Worm (Caenorhabditis elegans) whole organism, midembryonic: ENCODE measurements around the gene tbx-35.

Experiments
- T22C8.4 ChIP-seq: fragments of 200-800 bp; sonication (Bioruptor generic); IDR thresholded peaks from 2 replicates; pipeline ENCODE4 v1.3.6; 2022; ENCODE audit warnings: missing genetic modification characterization, missing compliant biosample characterization
- cog-1 ChIP-seq: sonication (generic microtip); optimal IDR thresholded peaks from 2 replicates; lab custom pipeline; 2016; ENCODE audit warnings: missing genetic modification characterization, missing compliant biosample characterization
- flt-1 ChIP-seq: fragments of 200-800 bp; sonication (Bioruptor generic); IDR thresholded peaks from 2 replicates; pipeline ENCODE4 v1.3.6; 2022; ENCODE audit warnings: missing genetic modification characterization, missing compliant biosample characterization
- klf-2 ChIP-seq: fragments of 200-800 bp; sonication (Bioruptor generic); conservative IDR thresholded peaks from 2 replicates; pipeline ENCODE4 v1.3.6; 2022; ENCODE audit warnings: missing genetic modification reagents, missing genetic modification characterization, missing compliant biosample characterization
- med-1 ChIP-seq: sonication (generic microtip); optimal IDR thresholded peaks from 2 replicates; lab custom pipeline; 2017; ENCODE audit warnings: missing genetic modification characterization, mild to moderate bottlenecking, missing compliant biosample characterization, antibody characterized with exemption, missing genetic modification reagents; ENCODE audit not compliant: insufficient read depth
- ref-1 ChIP-seq: fragments of 200-800 bp; sonication (Bioruptor generic); conservative IDR thresholded peaks from 2 replicates; pipeline ENCODE4 v1.3.6; 2022; ENCODE audit warnings: missing genetic modification reagents, missing genetic modification characterization, missing compliant biosample characterization
- tab-1 ChIP-seq: fragments of 200-800 bp; sonication (Bioruptor generic); IDR thresholded peaks from 2 replicates; pipeline ENCODE4 v1.3.6; 2022; ENCODE audit warnings: missing genetic modification characterization, missing compliant biosample characterization
- ztf-23 ChIP-seq: fragments of 200-800 bp; sonication (Bioruptor generic); IDR thresholded peaks from 2 replicates; pipeline ENCODE4 v1.3.6; 2022; ENCODE audit warnings: missing genetic modification reagents, missing genetic modification characterization, missing compliant biosample characterization
- ztf-29 ChIP-seq: fragments of 200-800 bp; sonication (Bioruptor generic); IDR thresholded peaks from 2 replicates; pipeline ENCODE4 v1.3.6; 2022; ENCODE audit warnings: missing genetic modification reagents, missing genetic modification characterization, missing compliant biosample characterization

DNA sequence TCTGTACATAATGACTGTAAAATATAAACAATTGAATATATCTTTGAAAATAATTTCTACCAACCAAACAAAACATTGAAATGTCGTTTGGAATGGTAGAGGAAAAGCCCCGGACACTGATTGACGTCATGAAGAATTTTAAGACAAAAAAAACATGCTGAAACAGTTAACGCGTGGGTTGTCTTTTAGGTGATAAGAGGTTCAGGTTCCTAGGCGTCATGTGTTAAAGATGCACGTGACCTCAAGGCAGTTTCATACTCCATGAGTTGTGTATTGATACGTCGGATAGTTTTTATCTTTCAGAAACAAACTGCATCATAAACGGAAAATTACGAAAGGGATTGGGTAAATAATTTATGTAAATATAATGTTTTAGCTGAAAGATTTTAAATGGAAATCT is 31.9 kb upstream of the tbx-35 start:
- TF ChIP-seq ztf-29 (GFP tag; lab: Robert Waterston, UW) (no peak), klf-2 (GFP tag; lab: Robert Waterston, UW) (no peak), T22C8.4 (GFP tag; lab: Robert Waterston, UW) (no peak), ref-1 (no peak), flt-1 (GFP tag; lab: Robert Waterston, UW) (no peak), cog-1 (tag; lab: Kevin White, UChicago) (no peak), med-1 (GFP tag; lab: Kevin White, UChicago) (no peak), ztf-23 (GFP tag; lab: Robert Waterston, UW) (no peak), tab-1 (GFP tag; lab: Robert Waterston, UW) (no peak)
